Worm (Caenorhabditis elegans) whole organism, early embryonic: Measurements from ENCODE around the gene F38B6.6.

ENCODE experiments used
- F13C5.2 ChIP-seq: sonication (generic microtip); optimal IDR thresholded peaks from 2 replicates; lab custom pipeline; 2017; ENCODE audit warnings: mild to moderate bottlenecking, missing genetic modification characterization, inconsistent platforms, missing compliant biosample characterization
- ceh-13 ChIP-seq: fragments of 200-800 bp; sonication (Bioruptor generic); optimal IDR thresholded peaks from 2 replicates; lab custom pipeline; 2018; ENCODE audit warnings: mild to moderate bottlenecking, missing genetic modification characterization, missing compliant biosample characterization
- ceh-36 ChIP-seq: sonication (generic microtip); optimal IDR thresholded peaks from 2 replicates; lab custom pipeline; 2016; ENCODE audit warnings: missing genetic modification characterization, inconsistent platforms, missing compliant biosample characterization
- ets-7 ChIP-seq: sonication (generic microtip); optimal IDR thresholded peaks from 2 replicates; lab custom pipeline; 2016; ENCODE audit warnings: missing genotype, missing genetic modification characterization, missing compliant biosample characterization
- flt-1 ChIP-seq: fragments of 200-800 bp; sonication (Bioruptor generic); IDR thresholded peaks from 2 replicates; pipeline ENCODE4 v1.3.6; 2022; ENCODE audit warnings: missing genetic modification characterization, missing compliant biosample characterization
- hmbx-1 ChIP-seq: sonication (generic microtip); optimal IDR thresholded peaks from 2 replicates; lab custom pipeline; 2016; ENCODE audit warnings: mild to moderate bottlenecking, missing genetic modification characterization, missing compliant biosample characterization
- sea-1 ChIP-seq: fragments of 200-800 bp; sonication (Bioruptor generic); conservative IDR thresholded peaks from 2 replicates; pipeline ENCODE4 v1.3.6; 2022; ENCODE audit warnings: missing genetic modification characterization, missing compliant biosample characterization

DNA sequence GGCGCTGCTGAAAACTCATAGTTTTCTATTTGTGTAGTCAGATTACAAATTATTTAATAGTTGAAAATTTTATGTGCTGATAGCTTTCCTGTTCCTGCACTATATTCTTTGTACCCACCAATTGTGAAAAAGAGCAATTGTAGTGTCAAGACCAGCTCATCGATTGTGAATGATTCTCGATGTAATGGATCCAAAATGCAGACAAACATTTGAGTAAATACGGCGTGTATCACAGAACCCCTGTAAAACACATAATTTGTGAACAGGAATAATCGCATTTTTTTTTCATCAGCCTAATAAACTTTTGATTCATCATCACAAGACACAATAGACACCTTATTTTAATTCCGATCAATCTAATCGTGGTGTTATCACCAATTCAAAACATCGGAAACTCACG lies 27.6 kb downstream of the F38B6.6 start:
- TF ChIP-seq hmbx-1 (tag; lab: Kevin White, UChicago) (no peak), ceh-13 (no peak), flt-1 (GFP tag; lab: Robert Waterston, UW) (no peak), ceh-36 (tag; lab: Kevin White, UChicago) (no peak), F13C5.2 (tag; lab: Kevin White, UChicago) (no peak), sea-1 (no peak), ets-7 (tag; lab: Kevin White, UChicago) (no peak)
